Fruit fly (Drosophila melanogaster): ENCODE data around the gene CG15892.

Gene CG15892

DNA sequence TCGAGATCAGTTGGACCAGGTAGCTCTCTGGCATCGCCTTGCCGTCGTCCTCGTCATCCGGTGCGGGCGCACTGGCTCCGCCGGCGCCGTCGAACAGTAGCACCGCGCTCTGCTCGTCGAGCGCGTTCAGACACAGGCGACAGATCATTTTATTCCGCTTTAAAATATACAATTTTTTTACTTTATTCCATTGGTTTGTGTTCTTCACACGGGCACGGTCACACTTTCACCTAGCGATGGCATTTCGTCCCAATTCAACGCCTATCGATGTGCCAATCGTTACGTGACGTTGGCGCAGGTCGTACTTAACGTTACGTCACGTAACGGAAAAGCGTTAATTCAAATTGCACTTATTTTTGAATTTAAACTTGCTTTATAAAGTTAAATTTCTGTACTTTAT is 6.9 kb upstream of the CG15892 start, which contains the start of gene CG12219 (continued):
- 0 out of 3 replicates have a peak, but pooled peaks have one; percentile 41 for TF ChIP-seq Doc3 (GFP tag; IDR thresholded peaks at IDR 0.05; ENCODE audit: partially characterized antibody)
- TF ChIP-seq CrebB (tag; optimal IDR thresholded peaks at IDR 0.05) = no peak
- TF ChIP-seq CG5245 (GFP tag; optimal IDR thresholded peaks at IDR 0.05) = no peak
- no peak for TF ChIP-seq wek (GFP tag; optimal IDR thresholded peaks at IDR 0.05)
- TF ChIP-seq nerfin-2 (GFP tag; IDR thresholded peaks at IDR 0.05; ENCODE audit: partially characterized antibody) = 0 out of 2 replicates have a peak, but pooled peaks have one; percentile 22
- no peak for TF ChIP-seq CG8765 (GFP tag; IDR thresholded peaks at IDR 0.05)
- no peak for TF ChIP-seq MTF-1 (GFP tag; optimal IDR thresholded peaks at IDR 0.05; ENCODE audit: borderline replicate concordance)
- no peak for TF ChIP-seq rib (GFP tag; IDR thresholded peaks at IDR 0.05)
- TF ChIP-seq psq (GFP tag; optimal IDR thresholded peaks at IDR 0.05) = no peak
- TF ChIP-seq CG2120 (GFP tag; optimal IDR thresholded peaks at IDR 0.05) = no peak
- no peak for TF ChIP-seq mld (GFP tag; IDR thresholded peaks at IDR 0.05; ENCODE audit: partially characterized antibody)
- no peak for TF ChIP-seq Gsc (GFP tag; IDR thresholded peaks at IDR 0.05)
- TF ChIP-seq Dbx (GFP tag; IDR thresholded peaks at IDR 0.05) = no peak
- TF ChIP-seq Oli (tag; optimal IDR thresholded peaks at IDR 0.05) = no peak
- TF ChIP-seq dysf (GFP tag; IDR thresholded peaks at IDR 0.05) = no peak
- TF ChIP-seq phol (tag; optimal IDR thresholded peaks at IDR 0.05) = no peak
- no peak for TF ChIP-seq CG4854 (GFP tag; optimal IDR thresholded peaks at IDR 0.05)
- TF ChIP-seq CG17186 (GFP tag; optimal IDR thresholded peaks at IDR 0.05) = peak; percentile 20
- TF ChIP-seq nerfin-1 (tag; optimal IDR thresholded peaks at IDR 0.05) = no peak
- no peak for TF ChIP-seq Spps (tag; optimal IDR thresholded peaks at IDR 0.05)
- TF ChIP-seq CG2116 (GFP tag; optimal IDR thresholded peaks at IDR 0.05) = peak; percentile 61
- TF ChIP-seq YL-1 (GFP tag; optimal IDR thresholded peaks at IDR 0.05) = peak; percentile 59
- no peak for TF ChIP-seq CG7786 (GFP tag; optimal IDR thresholded peaks at IDR 0.05)
- TF ChIP-seq CG2129 (GFP tag; IDR thresholded peaks at IDR 0.05; ENCODE audit: partially characterized antibody) = peak; percentile 27; the same call in 1 of the 2 replicates
- no peak for TF ChIP-seq p53 (GFP tag; optimal IDR thresholded peaks at IDR 0.05)
- no peak for TF ChIP-seq sim (GFP tag; IDR thresholded peaks at IDR 0.05)
- TF ChIP-seq az2 (GFP tag; optimal IDR thresholded peaks at IDR 0.05) = no peak
- no peak for TF ChIP-seq CG10543 (GFP tag; optimal IDR thresholded peaks at IDR 0.05)
- no peak for TF ChIP-seq stc (GFP tag; IDR thresholded peaks at IDR 0.05)
- TF ChIP-seq Eip74EF (GFP tag; optimal IDR thresholded peaks at IDR 0.05) = no peak
- TF ChIP-seq CG14014 (GFP tag; IDR thresholded peaks at IDR 0.05) = no peak
- no peak for TF ChIP-seq D (optimal IDR thresholded peaks at IDR 0.05)
- TF ChIP-seq D (GFP tag; optimal IDR thresholded peaks at IDR 0.05) = no peak
- no peak for TF ChIP-seq gcm2 (GFP tag; optimal IDR thresholded peaks at IDR 0.05)
- TF ChIP-seq HmgZ (tag; optimal IDR thresholded peaks at IDR 0.05) = peak; percentile 20
- no peak for TF ChIP-seq Dip2 (GFP tag; IDR thresholded peaks at IDR 0.05)
- TF ChIP-seq CG15073 (GFP tag; optimal IDR thresholded peaks at IDR 0.05) = no peak
- peak; percentile 64 for TF ChIP-seq Med (GFP tag)
- TF ChIP-seq CG7928 (GFP tag; optimal IDR thresholded peaks at IDR 0.05) = no peak
- TF ChIP-seq CG1832 (GFP tag; optimal IDR thresholded peaks at IDR 0.05) = no peak
- TF ChIP-seq maf-S (GFP tag; optimal IDR thresholded peaks at IDR 0.05) = no peak
- no peak for TF ChIP-seq H2.0 (GFP tag; IDR thresholded peaks at IDR 0.05)
- TF ChIP-seq tap (tag; optimal IDR thresholded peaks at IDR 0.05) = no peak
- TF ChIP-seq sd (tag; optimal IDR thresholded peaks at IDR 0.05) = no peak
- no peak for TF ChIP-seq hth (optimal IDR thresholded peaks at IDR 0.05)
- no peak for TF ChIP-seq ATbp (GFP tag; optimal IDR thresholded peaks at IDR 0.05)
- TF ChIP-seq Nf-YC (tag; optimal IDR thresholded peaks at IDR 0.05) = peak; percentile 30
- no peak for TF ChIP-seq Sry-β (GFP tag; optimal IDR thresholded peaks at IDR 0.05)
- TF ChIP-seq CG14710 (tag; optimal IDR thresholded peaks at IDR 0.05) = peak; percentile 53
- no peak for TF ChIP-seq CG12155 (GFP tag; optimal IDR thresholded peaks at IDR 0.05)
- TF ChIP-seq schlank (tag; optimal IDR thresholded peaks at IDR 0.05) = no peak
